Fruit fly (Drosophila melanogaster): Measurements from ENCODE around the gene Mst87F.

- TF ChIP-seq Clk (GFP tag; optimal IDR thresholded peaks at IDR 0.05), result no peak
- no peak for TF ChIP-seq CG12768 (GFP tag; optimal IDR thresholded peaks at IDR 0.05)
- no peak for TF ChIP-seq Crg-1 (GFP tag; optimal IDR thresholded peaks at IDR 0.05)
- no peak for TF ChIP-seq CG11617 (GFP tag; optimal IDR thresholded peaks at IDR 0.05)
- TF ChIP-seq CG5204 (GFP tag; optimal IDR thresholded peaks at IDR 0.05), result no peak
- TF ChIP-seq ovo (GFP tag; optimal IDR thresholded peaks at IDR 0.05), result no peak
- no peak for TF ChIP-seq toe (GFP tag; optimal IDR thresholded peaks at IDR 0.05)
- no peak for TF ChIP-seq kay (GFP tag; ENCODE audit: borderline replicate concordance)
- TF ChIP-seq tj (GFP tag; optimal IDR thresholded peaks at IDR 0.05), result no peak
- no peak for TF ChIP-seq bab1 (GFP tag; optimal IDR thresholded peaks at IDR 0.05)
- no peak for TF ChIP-seq pad (GFP tag; optimal IDR thresholded peaks at IDR 0.05)
- TF ChIP-seq Mnt (GFP tag; optimal IDR thresholded peaks at IDR 0.05), result no peak
- TF ChIP-seq CG14711 (tag; optimal IDR thresholded peaks at IDR 0.05), result no peak
These were observed 17.5 kb upstream of the Mst87F start for dm6 chr3R:13845250-13845699.
